Fruit fly (Drosophila melanogaster) whole organism, embryonic: ENCODE measurements around the gene CG5850.
A peak's percentile ranks its signal among the peaks of the same experiment; 100 is the strongest.

ENCODE experiments used
- ATbp ChIP-seq: fragments of 200-800 bp; sonication (Bioruptor generic); optimal IDR thresholded peaks from 2 replicates; lab custom pipeline; 2017; ENCODE audit warnings: missing biosample characterization, mild to moderate bottlenecking, missing genetic modification characterization, missing genetic modification reagents
- BEAF-32 ChIP-seq: fragments of 200-800 bp; sonication (Bioruptor generic); optimal IDR thresholded peaks from 3 replicates; lab custom pipeline; 2017; ENCODE audit warnings: missing biosample characterization, missing genetic modification characterization, mild to moderate bottlenecking, moderate library complexity, missing genetic modification reagents
- C15 ChIP-seq: fragments of 200-800 bp; sonication (Bioruptor generic); IDR thresholded peaks from 3 replicates; pipeline ENCODE4 v1.3.6; 2022; ENCODE audit warnings: missing biosample characterization, missing genetic modification characterization
- CG11456 ChIP-seq: fragments of 200-800 bp; sonication (Bioruptor generic); IDR thresholded peaks from 3 replicates; pipeline ENCODE4 v1.3.6; 2022; ENCODE audit warnings: missing biosample characterization, missing genetic modification characterization
- CG12155 ChIP-seq: fragments of 200-800 bp; sonication (Bioruptor generic); optimal IDR thresholded peaks from 3 replicates; lab custom pipeline; 2016; ENCODE audit warnings: missing biosample characterization, missing genetic modification characterization
- CG13287 ChIP-seq: fragments of 200-800 bp; sonication (Bioruptor generic); IDR thresholded peaks from 2 replicates; pipeline ENCODE4 v1.3.6; 2022; ENCODE audit warnings: missing biosample characterization, missing genetic modification characterization; ENCODE audit not compliant: partially characterized antibody
- CG13424 ChIP-seq: fragments of 200-800 bp; sonication (Bioruptor generic); optimal IDR thresholded peaks from 2 replicates; lab custom pipeline; 2019; ENCODE audit warnings: missing biosample characterization, mild to moderate bottlenecking, missing genetic modification characterization, moderate library complexity
- CG14050 ChIP-seq: fragments of 200-800 bp; sonication (Bioruptor generic); IDR thresholded peaks from 3 replicates; pipeline ENCODE4 v1.3.6; 2022; ENCODE audit warnings: missing biosample characterization, missing genetic modification characterization
- CG18011 ChIP-seq: fragments of 200-800 bp; sonication (Bioruptor generic); optimal IDR thresholded peaks from 2 replicates; lab custom pipeline; 2017; ENCODE audit warnings: missing biosample characterization, missing genetic modification characterization, mild to moderate bottlenecking, moderate library complexity, missing genotype
- CG3281 ChIP-seq: fragments of 200-800 bp; sonication (Bioruptor generic); optimal IDR thresholded peaks from 3 replicates; lab custom pipeline; 2017; ENCODE audit warnings: missing biosample characterization, mild to moderate bottlenecking, missing genetic modification characterization
- CG4328 ChIP-seq: fragments of 200-800 bp; sonication (Bioruptor generic); optimal IDR thresholded peaks from 3 replicates; lab custom pipeline; 2017; ENCODE audit warnings: missing biosample characterization, missing genetic modification reagents, missing genetic modification characterization
- CG4404 ChIP-seq: fragments of 200-800 bp; sonication (Bioruptor generic); IDR thresholded peaks from 2 replicates; pipeline ENCODE4 v1.3.6; 2022; ENCODE audit warnings: missing biosample characterization, missing genetic modification characterization
- CG5180 ChIP-seq: fragments of 200-800 bp; sonication (Bioruptor generic); optimal IDR thresholded peaks from 3 replicates; lab custom pipeline; 2017; ENCODE audit warnings: missing biosample characterization, missing genetic modification characterization, mild to moderate bottlenecking, moderate library complexity, missing genetic modification reagents
- CG6175 ChIP-seq: fragments of 200-800 bp; sonication (Bioruptor generic); IDR thresholded peaks from 3 replicates; pipeline ENCODE4 v1.3.6; 2022; ENCODE audit warnings: missing biosample characterization, missing genetic modification characterization
- CG6791 ChIP-seq: fragments of 200-800 bp; sonication (Bioruptor generic); IDR thresholded peaks from 3 replicates; pipeline ENCODE4 v1.3.6; 2022; ENCODE audit warnings: missing biosample characterization, missing genetic modification characterization; ENCODE audit not compliant: partially characterized antibody
- CG7786 ChIP-seq: fragments of 200-800 bp; sonication (Bioruptor generic); optimal IDR thresholded peaks from 2 replicates; lab custom pipeline; 2016; ENCODE audit warnings: missing biosample characterization, missing genetic modification characterization
- CG8765 ChIP-seq: fragments of 200-800 bp; sonication (Bioruptor generic); IDR thresholded peaks from 2 replicates; pipeline ENCODE4 v1.3.6; 2022; ENCODE audit warnings: missing biosample characterization, missing genetic modification characterization
- CG9437 ChIP-seq: fragments of 200-800 bp; sonication (Bioruptor generic); optimal IDR thresholded peaks from 2 replicates; lab custom pipeline; 2018; ENCODE audit warnings: missing biosample characterization, mild to moderate bottlenecking, missing genetic modification characterization
- CHES-1-like ChIP-seq: fragments of 200-800 bp; sonication (Bioruptor generic); optimal IDR thresholded peaks from 2 replicates; lab custom pipeline; 2016; ENCODE audit warnings: missing biosample characterization, missing genetic modification characterization
- Doc2 ChIP-seq: fragments of 200-800 bp; sonication (Bioruptor generic); IDR thresholded peaks from 2 replicates; pipeline ENCODE4 v1.3.6; 2022; ENCODE audit warnings: missing biosample characterization, missing genetic modification characterization
- E2f1 ChIP-seq: fragments of 200-800 bp; sonication (Bioruptor generic); IDR thresholded peaks from 2 replicates; pipeline ENCODE4 v1.3.6; 2022; ENCODE audit warnings: missing biosample characterization, missing genetic modification characterization
- H15 ChIP-seq: fragments of 200-800 bp; sonication (Bioruptor generic); IDR thresholded peaks from 3 replicates; pipeline ENCODE4 v1.3.6; 2022; ENCODE audit warnings: missing biosample characterization, missing genetic modification characterization
- Lim3 ChIP-seq: fragments of 200-800 bp; sonication (Bioruptor generic); IDR thresholded peaks from 2 replicates; pipeline ENCODE4 v1.3.6; 2022; ENCODE audit warnings: missing biosample characterization, missing genetic modification characterization
- Mes4 ChIP-seq: fragments of 200-800 bp; sonication (Bioruptor generic); optimal IDR thresholded peaks from 2 replicates; lab custom pipeline; 2016; ENCODE audit warnings: missing biosample characterization, missing genetic modification characterization
- NC2α ChIP-seq: fragments of 200-800 bp; sonication (Bioruptor generic); optimal IDR thresholded peaks from 2 replicates; lab custom pipeline; 2016; ENCODE audit warnings: missing biosample characterization, missing genetic modification characterization
- Nf-YA ChIP-seq: fragments of 200-800 bp; sonication (Bioruptor generic); IDR thresholded peaks from 2 replicates; pipeline ENCODE4 v1.3.6; 2022; ENCODE audit warnings: missing biosample characterization, missing genetic modification characterization
- Ptx1 ChIP-seq: fragments of 200-800 bp; sonication (Bioruptor generic); IDR thresholded peaks from 2 replicates; pipeline ENCODE4 v1.3.6; 2022; ENCODE audit warnings: missing biosample characterization, missing genetic modification characterization
- Ravus ChIP-seq: fragments of 200-800 bp; sonication (Bioruptor generic); IDR thresholded peaks from 2 replicates; pipeline ENCODE4 v1.3.6; 2022; ENCODE audit warnings: missing biosample characterization, missing genetic modification characterization
- Sox102F ChIP-seq: fragments of 200-800 bp; sonication (Bioruptor generic); optimal IDR thresholded peaks from 2 replicates; lab custom pipeline; 2018; ENCODE audit warnings: missing biosample characterization, mild to moderate bottlenecking, missing genetic modification characterization, moderate library complexity
- Spps ChIP-seq: fragments of 200-800 bp; sonication (Bioruptor generic); optimal IDR thresholded peaks from 2 replicates; lab custom pipeline; 2018; ENCODE audit warnings: missing biosample characterization, mild to moderate bottlenecking, missing genetic modification characterization
- Sry-β ChIP-seq: fragments of 200-800 bp; sonication (Bioruptor generic); optimal IDR thresholded peaks from 2 replicates; lab custom pipeline; 2018; ENCODE audit warnings: missing biosample characterization, mild to moderate bottlenecking, missing genetic modification characterization, moderate library complexity
- Vsx1 ChIP-seq: fragments of 200-800 bp; sonication (Bioruptor generic); optimal IDR thresholded peaks from 2 replicates; lab custom pipeline; 2017; ENCODE audit warnings: missing biosample characterization, mild to moderate bottlenecking, missing genetic modification characterization, missing genetic modification reagents
- bcd ChIP-seq: fragments of 200-800 bp; sonication (Bioruptor generic); optimal IDR thresholded peaks from 2 replicates; lab custom pipeline; 2017; ENCODE audit warnings: missing biosample characterization, mild to moderate bottlenecking, missing genetic modification characterization
- bsh ChIP-seq, 2 experiments: fragments of 200-800 bp; sonication (Bioruptor generic); optimal IDR thresholded peaks; 2 replicates each; lab custom pipeline; 2017 to 2018; ENCODE audit warnings: mild to moderate bottlenecking in 2 of 2, missing biosample characterization in 2 of 2, missing genetic modification characterization in 2 of 2, moderate library complexity in 1 of 2
- crc ChIP-seq: fragments of 200-800 bp; sonication (Bioruptor generic); optimal IDR thresholded peaks from 2 replicates; lab custom pipeline; 2016; ENCODE audit warnings: missing biosample characterization, missing genetic modification characterization
- dimm ChIP-seq: fragments of 200-800 bp; sonication (Bioruptor generic); IDR thresholded peaks from 2 replicates; pipeline ENCODE4 v1.3.6; 2022; ENCODE audit warnings: missing biosample characterization, missing genetic modification characterization
- eve ChIP-seq, 2 experiments: fragments of >200 bp; optimal IDR thresholded peaks; 2 replicates each; lab custom pipeline; 2017; ENCODE audit warnings: missing biosample characterization in 2 of 2, missing genetic modification characterization in 2 of 2
- gro ChIP-seq: fragments of 200-800 bp; sonication (Bioruptor generic); optimal IDR thresholded peaks from 2 replicates; lab custom pipeline; 2016; ENCODE audit warnings: missing biosample characterization, missing genetic modification characterization
- h ChIP-seq: fragments of >200 bp; optimal IDR thresholded peaks from 2 replicates; lab custom pipeline; 2017
- hb ChIP-seq: fragments of 200-800 bp; sonication (Bioruptor generic); IDR thresholded peaks from 3 replicates; pipeline ENCODE4 v1.3.6; 2022; ENCODE audit warnings: missing biosample characterization, missing genetic modification characterization; ENCODE audit not compliant: partially characterized antibody
- inv ChIP-seq: fragments of 200-800 bp; sonication (Bioruptor generic); IDR thresholded peaks from 2 replicates; pipeline ENCODE4 v1.3.6; 2022; ENCODE audit warnings: missing biosample characterization, missing genetic modification characterization; ENCODE audit not compliant: partially characterized antibody
- jing ChIP-seq: fragments of 200-800 bp; sonication (Bioruptor generic); optimal IDR thresholded peaks from 2 replicates; lab custom pipeline; 2018; ENCODE audit warnings: missing biosample characterization, mild to moderate bottlenecking, missing genetic modification characterization
- lilli ChIP-seq: fragments of 200-800 bp; sonication (Bioruptor generic); optimal IDR thresholded peaks from 3 replicates; lab custom pipeline; 2016; ENCODE audit warnings: missing biosample characterization, missing genetic modification characterization
- lmd ChIP-seq: fragments of 200-800 bp; sonication (Bioruptor generic); IDR thresholded peaks from 2 replicates; pipeline ENCODE4 v1.3.6; 2022; ENCODE audit warnings: missing biosample characterization, missing genetic modification characterization
- nerfin-2 ChIP-seq: fragments of 200-800 bp; sonication (Bioruptor generic); IDR thresholded peaks from 2 replicates; pipeline ENCODE4 v1.3.6; 2022; ENCODE audit warnings: missing biosample characterization, missing genetic modification characterization; ENCODE audit not compliant: partially characterized antibody
- oc ChIP-seq: fragments of 200-800 bp; sonication (Bioruptor generic); optimal IDR thresholded peaks from 2 replicates; lab custom pipeline; 2018; ENCODE audit warnings: missing biosample characterization, mild to moderate bottlenecking, missing genetic modification characterization, moderate library complexity
- pros ChIP-seq: fragments of 200-800 bp; sonication (Bioruptor generic); optimal IDR thresholded peaks from 3 replicates; lab custom pipeline; 2019; ENCODE audit warnings: missing biosample characterization, mild to moderate bottlenecking, missing genetic modification characterization, moderate library complexity
- slp2 ChIP-seq: fragments of 200-800 bp; sonication (Bioruptor generic); optimal IDR thresholded peaks from 2 replicates; lab custom pipeline; 2016; ENCODE audit warnings: missing biosample characterization, missing genetic modification characterization
- tio ChIP-seq: fragments of 200-800 bp; sonication (Bioruptor generic); optimal IDR thresholded peaks from 2 replicates; lab custom pipeline; 2017; ENCODE audit warnings: missing biosample characterization, missing genetic modification characterization, inconsistent platforms
- trh ChIP-seq: fragments of 200-800 bp; sonication (Bioruptor generic); optimal IDR thresholded peaks from 2 replicates; lab custom pipeline; 2016; ENCODE audit warnings: missing biosample characterization, missing genetic modification characterization
- vnd ChIP-seq: fragments of 200-800 bp; sonication (Bioruptor generic); IDR thresholded peaks from 3 replicates; pipeline ENCODE4 v1.3.6; 2022; ENCODE audit warnings: missing biosample characterization, missing genetic modification characterization; ENCODE audit not compliant: partially characterized antibody
- zf30C ChIP-seq: fragments of 200-800 bp; sonication (Bioruptor generic); optimal IDR thresholded peaks from 3 replicates; lab custom pipeline; 2018; ENCODE audit warnings: missing biosample characterization, mild to moderate bottlenecking, missing genetic modification characterization

Gene CG5850

dm6 chr2L:10009293-10009695, 45.5 kb upstream of the CG5850 start, which contains the start of gene Trp1 (continued):
- TF ChIP-seq CG6791 (GFP tag; lab: Robert Waterston, UW) (peak; percentile 97), CG4328 (no peak), E2f1 (no peak), Sry-β (no peak), Doc2 (no peak), Vsx1 (GFP tag; lab: Kevin White, UChicago) (no peak), lilli (GFP tag; lab: Kevin White, UChicago) (no peak), NC2α (GFP tag; lab: Kevin White, UChicago) (no peak), h (lab: Kevin White, UChicago) (no peak), hb (GFP tag; lab: Robert Waterston, UW) (peak; percentile 91), zf30C (GFP tag; lab: Kevin White, UChicago) (no peak), gro (GFP tag; lab: Kevin White, UChicago) (no peak), Sox102F (GFP tag; lab: Kevin White, UChicago) (no peak), eve (GFP tag; optimal IDR thresholded peaks at IDR 0.05; lab: Kevin White, UChicago) (no peak), CG12155 (GFP tag; lab: Kevin White, UChicago) (no peak), CG8765 (GFP tag; lab: Robert Waterston, UW) (no peak), CG9437 (peak; percentile 28), crc (GFP tag; lab: Kevin White, UChicago) (no peak), CG4404 (GFP tag; lab: Robert Waterston, UW) (no peak), Ptx1 (GFP tag; lab: Robert Waterston, UW) (no peak), bsh (GFP tag; optimal IDR thresholded peaks at IDR 0.05; lab: Kevin White, UChicago) (peak in 1 of 2 experiments; percentile 21), oc (no peak), Ravus (GFP tag; lab: Robert Waterston, UW) (no peak), bcd (no peak), Nf-YA (GFP tag; lab: Robert Waterston, UW) (no peak), CHES-1-like (GFP tag; lab: Kevin White, UChicago) (no peak), H15 (GFP tag; lab: Robert Waterston, UW) (no peak), inv (peak; percentile 95), CG5180 (GFP tag; lab: Kevin White, UChicago) (no peak), Lim3 (GFP tag; lab: Robert Waterston, UW) (no peak), jing (GFP tag; lab: Kevin White, UChicago) (no peak), vnd (GFP tag; lab: Robert Waterston, UW) (peak; percentile 94), Mes4 (GFP tag; lab: Kevin White, UChicago) (no peak), CG18011 (GFP tag; lab: Kevin White, UChicago) (no peak), C15 (no peak), CG11456 (GFP tag; lab: Robert Waterston, UW) (no peak), BEAF-32 (GFP tag; lab: Kevin White, UChicago) (peak; percentile 94), nerfin-2 (GFP tag; lab: Robert Waterston, UW) (peak; percentile 88), CG6175 (no peak), CG3281 (GFP tag; lab: Kevin White, UChicago) (no peak), pros (GFP tag; lab: Kevin White, UChicago) (no peak), CG13287 (GFP tag; lab: Robert Waterston, UW) (peak; percentile 95), lmd (no peak), CG7786 (no peak), CG14050 (no peak), trh (GFP tag; lab: Kevin White, UChicago) (no peak), CG13424 (no peak), dimm (no peak), Spps (tag; lab: Kevin White, UChicago) (no peak), tio (no peak), slp2 (GFP tag; lab: Kevin White, UChicago) (no peak), ATbp (GFP tag; lab: Kevin White, UChicago) (no peak)
